Worm (Caenorhabditis elegans): ENCODE measurements around the gene pax-1.
A peak's percentile ranks its signal among the peaks of the same experiment; 100 is the strongest.

ce11 chrV:8247311-8248105 is 22.8 kb downstream of the pax-1 start:
- TF ChIP-seq ets-4 (GFP tag; optimal IDR thresholded peaks at IDR 0.05) (no peak), unc-130 (GFP tag; optimal IDR thresholded peaks at IDR 0.05) (peak; percentile 72), ceh-79 (tag; optimal IDR thresholded peaks at IDR 0.05) (no peak), bed-2 (GFP tag; IDR thresholded peaks at IDR 0.05) (no peak), cebp-2 (GFP tag; IDR thresholded peaks at IDR 0.05) (no peak), nhr-27 (tag; optimal IDR thresholded peaks at IDR 0.05) (no peak), somi-1 (GFP tag; optimal IDR thresholded peaks at IDR 0.05) (peak; percentile 11), unc-62 (GFP tag; optimal IDR thresholded peaks at IDR 0.05) (no peak), F49E8.2 (tag; optimal IDR thresholded peaks at IDR 0.05; ENCODE audit: insufficient read depth) (peak; percentile 96), C17E4.6 (GFP tag; IDR thresholded peaks at IDR 0.05) (peak; percentile 70), Y95B8A.8 (GFP tag; IDR thresholded peaks at IDR 0.05) (peak; percentile 75; the same call in 1 of the 2 replicates), ztf-28 (GFP tag; IDR thresholded peaks at IDR 0.05) (no peak)
